Worm (Caenorhabditis elegans): ENCODE measurements around the gene nhr-4.

ce11 chrIV:9899227-9899626 lies 20.1 kb downstream of the nhr-4 start:
- TF ChIP-seq flt-1 (GFP tag; IDR thresholded peaks at IDR 0.05) (no peak), ref-1 (GFP tag; conservative IDR thresholded peaks at IDR 0.05) (no peak), cog-1 (tag; optimal IDR thresholded peaks at IDR 0.05) (no peak)

Data from whole organism, midembryonic.